Worm (Caenorhabditis elegans) whole organism, L3 larva: Measurements from ENCODE around the gene F14F9.8.

Experiments used
- R02D3.7 ChIP-seq: fragments of 150-350 bp; optimal IDR thresholded peaks from 2 replicates; lab custom pipeline; 2014; ENCODE audit warnings: missing biosample characterization, missing genetic modification characterization
- ZK546.5 ChIP-seq: sonication (generic microtip); optimal IDR thresholded peaks from 2 replicates; lab custom pipeline; 2017; ENCODE audit warnings: missing biosample characterization, missing genetic modification characterization
- aly-2 ChIP-seq: fragments of 150-350 bp; optimal IDR thresholded peaks from 2 replicates; lab custom pipeline; 2014; ENCODE audit warnings: missing biosample characterization, missing genetic modification characterization
- ama-1 ChIP-seq: fragments of 150-350 bp; optimal IDR thresholded peaks from 2 replicates; lab custom pipeline; 2018
- ceh-16 ChIP-seq: sonication (generic microtip); optimal IDR thresholded peaks from 2 replicates; lab custom pipeline; 2017; ENCODE audit warnings: missing biosample characterization, missing genetic modification characterization
- ceh-82 ChIP-seq: fragments of 150-350 bp; optimal IDR thresholded peaks from 2 replicates; lab custom pipeline; 2014; ENCODE audit warnings: missing biosample characterization, missing genetic modification characterization
- ceh-9 ChIP-seq: sonication (generic microtip); optimal IDR thresholded peaks from 2 replicates; lab custom pipeline; 2018; ENCODE audit warnings: missing biosample characterization, missing genetic modification characterization
- daf-12 ChIP-seq: fragments of 150-350 bp; optimal IDR thresholded peaks from 2 replicates; lab custom pipeline; 2014; ENCODE audit warnings: missing biosample characterization, missing genetic modification reagents, missing genetic modification characterization
- egl-5 ChIP-seq: fragments of 150-350 bp; optimal IDR thresholded peaks from 2 replicates; lab custom pipeline; 2017; ENCODE audit warnings: missing biosample characterization, missing genetic modification reagents, missing genetic modification characterization, inconsistent platforms
- elt-2 ChIP-seq: sonication (generic microtip); optimal IDR thresholded peaks from 2 replicates; lab custom pipeline; 2016; ENCODE audit warnings: missing genetic modification reagents, mild to moderate bottlenecking, missing genetic modification characterization, missing compliant biosample characterization
- elt-3 ChIP-seq, 3 experiments: fragments of 150-350 bp in 1 of 3; sonication (generic microtip) in 2 of 3; optimal IDR thresholded peaks; 2 replicates in 2 of 3; 4 replicates in 1 of 3; lab custom pipeline; 2014 to 2017; ENCODE audit warnings: missing biosample characterization in 3 of 3, missing genetic modification characterization in 3 of 3
- eor-1 ChIP-seq, 2 experiments: fragments of 150-350 bp; optimal IDR thresholded peaks; 2 replicates each; lab custom pipeline; 2014 to 2018; ENCODE audit warnings: missing biosample characterization in 2 of 2, missing genetic modification characterization in 2 of 2
- fkh-10 ChIP-seq: sonication (generic microtip); optimal IDR thresholded peaks from 2 replicates; lab custom pipeline; 2017; ENCODE audit warnings: missing biosample characterization, missing genetic modification reagents, missing genetic modification characterization
- fkh-2 ChIP-seq: fragments of 150-350 bp; optimal IDR thresholded peaks from 2 replicates; lab custom pipeline; 2014; ENCODE audit warnings: missing biosample characterization, missing genetic modification reagents, missing genetic modification characterization
- fos-1 ChIP-seq: fragments of 150-350 bp; optimal IDR thresholded peaks from 2 replicates; lab custom pipeline; 2014; ENCODE audit warnings: missing biosample characterization, missing genetic modification characterization
- hmg-11 ChIP-seq: sonication (generic microtip); optimal IDR thresholded peaks from 2 replicates; lab custom pipeline; 2016; ENCODE audit warnings: missing genetic modification characterization, missing compliant biosample characterization
- lin-15B ChIP-seq: fragments of 150-350 bp; optimal IDR thresholded peaks from 2 replicates; lab custom pipeline; 2014; ENCODE audit warnings: missing biosample characterization, missing genetic modification characterization
- lin-39 ChIP-seq: fragments of 150-350 bp; optimal IDR thresholded peaks from 2 replicates; lab custom pipeline; 2018; ENCODE audit warnings: missing biosample characterization, missing genetic modification reagents, missing genetic modification characterization
- mdl-1 ChIP-seq: fragments of 150-350 bp; optimal IDR thresholded peaks from 2 replicates; lab custom pipeline; 2014; ENCODE audit warnings: missing biosample characterization, missing genetic modification characterization
- mml-1 ChIP-seq: fragments of 150-350 bp; sonication (generic microtip); optimal IDR thresholded peaks from 3 replicates; lab custom pipeline; 2014; ENCODE audit warnings: missing biosample characterization, missing genetic modification characterization
- nfya-1 ChIP-seq: sonication (generic microtip); optimal IDR thresholded peaks from 2 replicates; lab custom pipeline; 2017; ENCODE audit warnings: missing genetic modification characterization, mild to moderate bottlenecking, missing compliant biosample characterization, antibody characterized with exemption, moderate library complexity; ENCODE audit not compliant: insufficient read depth
- nhr-11 ChIP-seq: fragments of 150-350 bp; optimal IDR thresholded peaks from 2 replicates; lab custom pipeline; 2014; ENCODE audit warnings: missing biosample characterization, missing genetic modification characterization
- nhr-12 ChIP-seq: fragments of 150-350 bp; optimal IDR thresholded peaks from 2 replicates; lab custom pipeline; 2014; ENCODE audit warnings: missing biosample characterization, missing genetic modification characterization
- nhr-23 ChIP-seq: fragments of 150-350 bp; optimal IDR thresholded peaks from 2 replicates; lab custom pipeline; 2014; ENCODE audit warnings: missing biosample characterization, missing genetic modification reagents, missing genetic modification characterization
- nhr-237 ChIP-seq: fragments of 150-350 bp; optimal IDR thresholded peaks from 2 replicates; lab custom pipeline; 2014; ENCODE audit warnings: missing biosample characterization, missing genetic modification characterization
- nhr-25 ChIP-seq: sonication (generic microtip); optimal IDR thresholded peaks from 2 replicates; lab custom pipeline; 2017; ENCODE audit warnings: missing biosample characterization, missing genetic modification characterization
- nhr-43 ChIP-seq: sonication (generic microtip); optimal IDR thresholded peaks from 2 replicates; lab custom pipeline; 2016; ENCODE audit warnings: mild to moderate bottlenecking, missing genetic modification characterization, missing compliant biosample characterization; ENCODE audit not compliant: poor library complexity, severe bottlenecking
- nhr-67 ChIP-seq: fragments of 150-350 bp; optimal IDR thresholded peaks from 2 replicates; lab custom pipeline; 2014; ENCODE audit warnings: missing biosample characterization, missing genetic modification characterization
- nhr-76 ChIP-seq: fragments of 150-350 bp; sonication (generic microtip); optimal IDR thresholded peaks from 5 replicates; lab custom pipeline; 2014; ENCODE audit warnings: missing biosample characterization, missing genetic modification characterization
- pha-4 ChIP-seq: fragments of 150-350 bp; optimal IDR thresholded peaks from 2 replicates; lab custom pipeline; 2014; ENCODE audit warnings: missing biosample characterization, missing genetic modification reagents, missing genetic modification characterization
- pqm-1 ChIP-seq: fragments of 150-350 bp; optimal IDR thresholded peaks from 2 replicates; lab custom pipeline; 2017; ENCODE audit warnings: missing biosample characterization, missing genetic modification characterization, inconsistent platforms
- sea-2 ChIP-seq: fragments of 150-350 bp; sonication (generic microtip); optimal IDR thresholded peaks from 4 replicates; lab custom pipeline; 2014; ENCODE audit warnings: missing biosample characterization, missing genetic modification reagents, missing genetic modification characterization
- skn-1 ChIP-seq: fragments of 150-350 bp; optimal IDR thresholded peaks from 2 replicates; lab custom pipeline; 2014; ENCODE audit warnings: missing biosample characterization, missing genetic modification characterization
- snpc-4 ChIP-seq: fragments of 150-350 bp; optimal IDR thresholded peaks from 2 replicates; lab custom pipeline; 2014; ENCODE audit warnings: missing biosample characterization, missing genetic modification characterization
- tbx-2 ChIP-seq: sonication (generic microtip); optimal IDR thresholded peaks from 2 replicates; lab custom pipeline; 2016; ENCODE audit warnings: mild to moderate bottlenecking, missing genetic modification characterization, missing compliant biosample characterization
- unc-39 ChIP-seq: sonication (generic microtip); optimal IDR thresholded peaks from 4 replicates; lab custom pipeline; 2017; ENCODE audit warnings: missing biosample characterization, missing genetic modification characterization
- unc-62 ChIP-seq: fragments of 150-350 bp; sonication (generic microtip); optimal IDR thresholded peaks from 4 replicates; lab custom pipeline; 2014; ENCODE audit warnings: missing biosample characterization, missing genetic modification reagents, missing genetic modification characterization
- ztf-11 ChIP-seq: fragments of 150-350 bp; optimal IDR thresholded peaks from 2 replicates; lab custom pipeline; 2014; ENCODE audit warnings: missing biosample characterization, missing genetic modification characterization
- ztf-4 ChIP-seq: fragments of 150-350 bp; optimal IDR thresholded peaks from 2 replicates; lab custom pipeline; 2014; ENCODE audit warnings: missing biosample characterization, missing genetic modification characterization

The F14F9.8 gene

DNA sequence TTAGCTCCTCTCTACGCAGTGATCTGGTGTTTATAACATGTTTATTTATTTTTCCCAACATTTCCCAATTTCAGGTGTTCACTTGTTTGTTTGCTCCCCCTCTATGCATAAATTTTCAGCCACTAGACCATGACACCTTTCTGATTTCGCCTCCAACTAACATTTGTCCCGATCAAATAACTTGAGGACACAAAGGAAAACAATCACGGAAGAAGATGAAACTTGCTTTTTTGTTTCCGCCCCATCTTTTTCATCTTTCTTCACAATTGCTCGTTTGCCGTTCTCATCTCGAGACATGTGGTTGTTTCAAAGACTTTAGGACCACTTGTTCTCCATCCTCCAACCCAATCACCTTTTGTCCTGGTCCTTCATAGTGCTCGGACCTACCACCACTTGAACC lies 3.3 kb upstream of the F14F9.8 start, which contains the start of gene F14F9.5:
TSS of gene F14F9.5 (plus strand) at position 301 of the 400 bp plus-strand sequence.
- TF ChIP-seq mdl-1 (tag; lab: Kevin White, UChicago) (no peak), nhr-237 (tag; lab: Kevin White, UChicago) (no peak), ama-1 (lab: Kevin White, UChicago) (no peak), nhr-76 (no peak), tbx-2 (tag; lab: Kevin White, UChicago) (no peak), ZK546.5 (tag; lab: Kevin White, UChicago) (no peak), fos-1 (no peak), skn-1 (tag; lab: Kevin White, UChicago) (no peak), lin-15B (tag; lab: Kevin White, UChicago) (no peak), egl-5 (tag; lab: Kevin White, UChicago) (no peak), daf-12 (tag; lab: Kevin White, UChicago) (no peak), ceh-9 (tag; lab: Kevin White, UChicago) (no peak), snpc-4 (tag; lab: Kevin White, UChicago) (no peak), nhr-23 (tag; lab: Kevin White, UChicago) (no peak), pqm-1 (tag; lab: Kevin White, UChicago) (no peak), lin-39 (no peak), unc-39 (tag; lab: Kevin White, UChicago) (no peak)

DNA sequence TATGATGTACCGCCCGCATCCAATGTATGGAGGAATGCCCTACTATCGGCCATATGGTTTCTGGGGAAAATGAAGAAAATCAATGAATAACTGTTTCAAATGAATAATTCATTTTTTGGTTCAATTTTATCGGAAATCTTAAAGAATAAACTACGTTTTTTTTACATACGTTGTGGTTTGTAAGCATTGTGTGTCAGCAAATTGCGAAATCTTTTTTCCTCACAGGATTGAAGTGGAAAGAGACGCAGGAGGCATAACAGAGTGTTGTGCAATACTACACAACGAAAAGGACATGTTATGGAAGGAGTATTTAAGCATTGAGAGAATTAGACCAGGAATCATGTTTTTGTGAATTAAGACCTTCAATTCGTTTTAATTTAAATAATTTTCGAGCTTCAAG lies 1.3 kb downstream of the F14F9.8 start:
- TF ChIP-seq nhr-23 (tag; lab: Kevin White, UChicago) (no peak), fkh-10 (GFP tag; lab: Kevin White, UChicago) (peak; percentile 1), egl-5 (tag; lab: Kevin White, UChicago) (no peak), ama-1 (lab: Kevin White, UChicago) (no peak), ceh-16 (no peak), skn-1 (tag; lab: Kevin White, UChicago) (peak; percentile 12), ceh-82 (tag; lab: Kevin White, UChicago) (no peak), hmg-11 (tag; lab: Kevin White, UChicago) (peak; percentile 26), R02D3.7 (tag; lab: Kevin White, UChicago) (no peak), elt-3 (tag; optimal IDR thresholded peaks at IDR 0.05; lab: Kevin White, UChicago) (no peak), ztf-4 (tag; lab: Kevin White, UChicago) (no peak), lin-39 (no peak), nfya-1 (tag; lab: Kevin White, UChicago) (no peak), nhr-67 (tag; lab: Kevin White, UChicago) (no peak), aly-2 (tag; lab: Kevin White, UChicago) (no peak), nhr-11 (no peak), ZK546.5 (tag; lab: Kevin White, UChicago) (no peak), fos-1 (no peak), ztf-11 (tag; lab: Kevin White, UChicago) (no peak), pqm-1 (tag; lab: Kevin White, UChicago) (peak; percentile 29), eor-1 (tag; optimal IDR thresholded peaks at IDR 0.05; lab: Kevin White, UChicago) (no peak), pha-4 (peak; percentile 58), lin-15B (tag; lab: Kevin White, UChicago) (no peak), snpc-4 (tag; lab: Kevin White, UChicago) (no peak)

DNA sequence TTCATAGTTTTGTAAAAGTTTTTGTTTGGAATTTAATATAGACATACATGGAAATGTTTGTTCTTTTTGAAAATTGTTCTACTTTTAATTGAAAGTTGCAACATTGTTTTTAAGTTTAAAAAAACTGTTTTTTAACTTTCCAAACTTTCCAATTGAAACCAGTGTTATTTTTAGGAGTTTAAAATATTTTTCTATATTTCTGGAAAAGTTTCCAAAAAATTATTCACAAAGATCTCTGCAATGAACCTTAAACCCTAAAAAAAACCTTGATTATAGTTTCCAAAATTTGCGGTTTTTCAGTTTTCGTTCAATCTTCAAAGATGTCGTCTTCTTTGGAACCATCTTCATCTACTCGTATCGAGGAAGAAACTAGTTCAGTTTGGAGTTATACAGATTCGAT lies 2.3 kb downstream of the F14F9.8 start, which contains the start of gene F14F9.4:
TSS of gene F14F9.4 (plus strand) at position 301 of the 400 bp plus-strand sequence.
- TF ChIP-seq mml-1 (no peak), ceh-9 (tag; lab: Kevin White, UChicago) (no peak), elt-2 (tag; lab: Kevin White, UChicago) (no peak), nhr-43 (tag; lab: Kevin White, UChicago) (no peak), nhr-67 (tag; lab: Kevin White, UChicago) (no peak), ceh-16 (no peak), fkh-2 (no peak), unc-62 (GFP tag; lab: Kevin White, UChicago) (no peak), ZK546.5 (tag; lab: Kevin White, UChicago) (no peak), elt-3 (tag; optimal IDR thresholded peaks at IDR 0.05; lab: Kevin White, UChicago) (no peak), eor-1 (tag; optimal IDR thresholded peaks at IDR 0.05; lab: Kevin White, UChicago) (no peak), nhr-25 (no peak), nhr-12 (no peak), ceh-82 (tag; lab: Kevin White, UChicago) (no peak), sea-2 (no peak)
